Worm (Caenorhabditis elegans): ENCODE data around the gene hsp-17.

The hsp-17 gene

DNA sequence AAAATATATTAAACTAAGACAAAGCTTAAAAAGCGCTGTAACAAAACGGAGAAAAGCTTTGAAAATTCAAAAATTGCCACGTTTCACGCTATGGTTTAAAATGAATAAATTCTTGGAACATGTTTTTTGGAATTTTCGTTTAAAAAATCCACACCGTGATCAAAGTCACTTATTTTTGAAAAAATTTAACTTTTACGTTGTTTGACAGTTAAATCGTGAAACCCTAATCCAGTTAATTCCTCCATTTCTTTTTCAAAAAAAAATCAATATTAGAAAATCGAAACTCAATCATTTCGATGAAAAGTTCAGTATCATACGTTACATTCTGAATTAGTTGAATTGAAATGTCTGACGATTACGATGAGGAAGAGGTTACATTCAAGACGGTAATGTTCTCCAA is 9.9 kb downstream of the hsp-17 start, which contains the start of gene F38E1.3:
Gene F38E1.3 (plus strand): TSS at position 301 of the 400 bp plus-strand sequence.
- TF ChIP-seq nhr-23 (tag; optimal IDR thresholded peaks at IDR 0.05) (no peak), mdl-1 (tag; optimal IDR thresholded peaks at IDR 0.05) (no peak), jun-1 (tag; optimal IDR thresholded peaks at IDR 0.05) (no peak), skn-1 (tag; optimal IDR thresholded peaks at IDR 0.05) (no peak), daf-12 (tag; optimal IDR thresholded peaks at IDR 0.05) (no peak), egl-27 (tag; optimal IDR thresholded peaks at IDR 0.05) (no peak), tbx-2 (tag; optimal IDR thresholded peaks at IDR 0.05) (no peak), ceh-16 (tag; optimal IDR thresholded peaks at IDR 0.05) (no peak), unc-62 (GFP tag; optimal IDR thresholded peaks at IDR 0.05) (no peak), elt-1 (tag; optimal IDR thresholded peaks at IDR 0.05) (no peak), nhr-25 (tag; optimal IDR thresholded peaks at IDR 0.05) (no peak), nhr-76 (tag; optimal IDR thresholded peaks at IDR 0.05) (no peak)

DNA sequence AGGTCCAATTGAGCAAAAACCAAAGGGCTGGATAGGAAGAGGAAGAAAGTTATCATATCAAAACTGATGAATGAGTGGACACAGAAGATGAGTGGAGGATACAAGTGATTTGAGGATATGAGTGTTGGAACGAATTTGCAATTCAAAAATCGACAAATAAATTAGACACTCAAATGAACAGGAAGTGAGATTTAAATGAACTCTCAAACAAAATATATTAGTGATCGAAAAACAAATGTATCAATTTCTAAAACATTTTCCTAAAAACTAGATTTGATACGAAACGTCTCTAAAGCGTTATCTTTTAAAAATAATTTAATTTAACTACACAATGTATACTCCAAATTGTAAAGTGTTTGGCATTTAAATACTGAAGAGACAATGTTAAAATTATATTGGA is 10.3 kb downstream of the hsp-17 start, which contains the start of gene F38E1.10:
Gene F38E1.10 (minus strand): TSS at position 101 of the 400 bp plus-strand sequence.
- TF ChIP-seq nhr-77 (tag; optimal IDR thresholded peaks at IDR 0.05): no peak
- no peak for TF ChIP-seq lsy-12 (tag; optimal IDR thresholded peaks at IDR 0.05)
- no peak for TF ChIP-seq unc-62 (GFP tag; optimal IDR thresholded peaks at IDR 0.05)
- TF ChIP-seq lin-39 (tag; optimal IDR thresholded peaks at IDR 0.05): no peak
- no peak for TF ChIP-seq elt-3 (tag; optimal IDR thresholded peaks at IDR 0.05)
- TF ChIP-seq mdl-1 (tag; optimal IDR thresholded peaks at IDR 0.05): no peak
- TF ChIP-seq eor-1 (tag; optimal IDR thresholded peaks at IDR 0.05): no peak
- TF ChIP-seq egl-27 (tag; optimal IDR thresholded peaks at IDR 0.05): no peak
- TF ChIP-seq ZK546.5 (tag; optimal IDR thresholded peaks at IDR 0.05): no peak
- no peak for TF ChIP-seq nhr-12 (tag; optimal IDR thresholded peaks at IDR 0.05)
- TF ChIP-seq fkh-2 (tag; optimal IDR thresholded peaks at IDR 0.05): no peak
- no peak for TF ChIP-seq elt-2 (tag; optimal IDR thresholded peaks at IDR 0.05)
- no peak for TF ChIP-seq ztf-11 (tag; optimal IDR thresholded peaks at IDR 0.05)
- no peak for TF ChIP-seq ceh-9 (tag; optimal IDR thresholded peaks at IDR 0.05)
- no peak for TF ChIP-seq unc-39 (tag; optimal IDR thresholded peaks at IDR 0.05)

- TF ChIP-seq lin-15B (tag; optimal IDR thresholded peaks at IDR 0.05) (no peak), ceh-9 (tag; optimal IDR thresholded peaks at IDR 0.05) (no peak), sea-2 (GFP tag; optimal IDR thresholded peaks at IDR 0.05) (no peak), tbx-2 (tag; optimal IDR thresholded peaks at IDR 0.05) (no peak), elt-2 (tag; optimal IDR thresholded peaks at IDR 0.05) (no peak), ceh-82 (tag; optimal IDR thresholded peaks at IDR 0.05) (no peak), ZK546.5 (tag; optimal IDR thresholded peaks at IDR 0.05) (no peak), ceh-28 (tag; optimal IDR thresholded peaks at IDR 0.05) (no peak), elt-3 (tag; optimal IDR thresholded peaks at IDR 0.05) (no peak), fos-1 (tag; optimal IDR thresholded peaks at IDR 0.05) (no peak), lin-39 (tag; optimal IDR thresholded peaks at IDR 0.05) (no peak), jun-1 (tag; optimal IDR thresholded peaks at IDR 0.05) (no peak), hmg-11 (tag; optimal IDR thresholded peaks at IDR 0.05) (no peak), nhr-12 (tag; optimal IDR thresholded peaks at IDR 0.05) (no peak)
Observed at ce11 chrV:8370705-8371104, 15.0 kb downstream of the hsp-17 start, which contains the start of gene gpa-2. gpa-2 (plus strand) TSS chrV:8371005.

DNA sequence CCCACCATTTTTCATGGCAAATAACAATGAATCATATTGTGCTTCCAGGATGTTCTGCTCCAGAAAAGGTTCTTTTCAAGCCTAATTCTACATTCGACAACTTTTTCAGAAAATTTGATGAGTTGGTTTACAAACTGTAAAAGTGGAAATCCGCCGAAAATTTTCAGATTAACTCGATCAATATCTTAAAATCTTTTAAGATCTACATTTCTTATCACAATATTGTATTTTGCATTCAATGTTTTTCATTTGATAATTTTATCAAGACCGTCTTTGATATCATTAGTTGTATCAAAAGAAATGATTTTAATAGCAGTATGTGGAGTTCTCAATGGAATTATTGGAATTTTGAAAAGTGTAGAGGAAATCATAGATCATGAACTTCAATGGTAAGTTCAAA is 25.9 kb downstream of the hsp-17 start, which contains the start of gene F38E1.6:
Gene F38E1.6 (plus strand): TSS at position 301 of the 400 bp plus-strand sequence.
- no peak for TF ChIP-seq ceh-28 (tag; optimal IDR thresholded peaks at IDR 0.05)
- no peak for TF ChIP-seq nhr-67 (tag; optimal IDR thresholded peaks at IDR 0.05)
- TF ChIP-seq fkh-10 (GFP tag; optimal IDR thresholded peaks at IDR 0.05): no peak
- TF ChIP-seq nhr-237 (tag; optimal IDR thresholded peaks at IDR 0.05): no peak
- no peak for TF ChIP-seq eor-1 (tag; optimal IDR thresholded peaks at IDR 0.05)
- no peak for TF ChIP-seq zag-1 (tag; optimal IDR thresholded peaks at IDR 0.05)
- no peak for TF ChIP-seq ztf-4 (tag; optimal IDR thresholded peaks at IDR 0.05)

ce11 chrV:8359113-8359564 is 26.6 kb downstream of the hsp-17 start, which contains the start of gene mpdu-1:
mpdu-1 (minus strand) TSS chrV:8359163.
- TF ChIP-seq snpc-4 (tag; optimal IDR thresholded peaks at IDR 0.05) (peak; percentile 91), nhr-237 (tag; optimal IDR thresholded peaks at IDR 0.05) (no peak), nhr-25 (tag; optimal IDR thresholded peaks at IDR 0.05) (peak; percentile 9), nhr-67 (tag; optimal IDR thresholded peaks at IDR 0.05) (no peak), R02D3.7 (tag; optimal IDR thresholded peaks at IDR 0.05) (peak; percentile 3), elt-3 (tag; optimal IDR thresholded peaks at IDR 0.05) (no peak), elt-2 (tag; optimal IDR thresholded peaks at IDR 0.05) (peak; percentile 82), lin-15B (tag; optimal IDR thresholded peaks at IDR 0.05) (peak; percentile 59), jun-1 (tag; optimal IDR thresholded peaks at IDR 0.05) (peak; percentile 51), nfya-1 (tag; optimal IDR thresholded peaks at IDR 0.05; ENCODE audit: insufficient read depth) (peak; percentile 63), hmg-11 (tag; optimal IDR thresholded peaks at IDR 0.05) (peak; percentile 24), pqm-1 (tag; optimal IDR thresholded peaks at IDR 0.05) (peak; percentile 78)
